Worm (Caenorhabditis elegans): ENCODE measurements around the gene srz-97.

srz-97 gene

DNA sequence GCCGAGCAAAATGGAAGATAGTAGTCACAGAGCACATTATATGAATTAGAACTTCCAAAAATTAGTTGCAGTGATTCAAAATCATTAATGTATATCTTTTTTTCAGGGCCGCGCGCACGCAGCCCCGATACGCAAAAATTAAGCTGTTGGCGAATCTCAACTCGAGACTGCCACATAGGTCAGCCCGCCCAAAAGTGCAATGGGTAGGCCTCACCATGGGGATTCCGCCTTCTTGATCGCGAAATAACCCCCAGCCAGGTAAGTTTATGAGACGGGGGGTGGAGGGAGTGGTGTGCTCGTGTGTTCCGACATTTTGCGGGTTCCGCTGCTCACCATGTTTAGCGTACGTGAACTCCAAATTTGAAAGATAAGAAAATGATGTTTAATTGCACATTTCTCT is 5.0 kb downstream of the srz-97 start, which contains the start of gene F08H9.3:
TSS of gene F08H9.3 (minus strand) at position 252 of the 400 bp plus-strand sequence.
- TF ChIP-seq pqm-1 (tag; optimal IDR thresholded peaks at IDR 0.05) (peak; percentile 69), ama-1 (optimal IDR thresholded peaks at IDR 0.05) (peak; percentile 3), snpc-4 (tag; optimal IDR thresholded peaks at IDR 0.05) (peak; percentile 87), elt-2 (tag; optimal IDR thresholded peaks at IDR 0.05) (peak; percentile 69)

DNA sequence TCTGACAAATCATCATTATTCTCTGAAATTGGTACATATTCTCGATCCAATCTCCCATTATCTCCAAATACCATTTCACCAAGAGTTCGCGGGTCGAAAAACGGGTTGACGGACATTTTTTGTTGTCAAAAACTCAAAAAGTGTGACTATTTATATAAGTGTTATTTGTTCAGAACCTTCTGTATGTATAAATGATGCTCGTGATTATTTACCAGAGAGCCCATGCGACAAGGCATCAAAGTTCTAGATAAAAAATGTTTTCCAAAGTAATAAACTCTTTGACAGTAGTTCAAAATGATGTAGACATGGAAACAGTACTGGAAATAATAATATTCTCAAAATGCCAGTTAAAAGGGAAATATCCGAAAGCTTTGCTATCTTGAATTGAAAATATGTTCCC is 5.4 kb downstream of the srz-97 start:
- TF ChIP-seq pha-4 (tag; optimal IDR thresholded peaks at IDR 0.05) (peak; percentile 64), elt-3 (tag; optimal IDR thresholded peaks at IDR 0.05) (no peak), tbx-2 (tag; optimal IDR thresholded peaks at IDR 0.05) (no peak)

DNA sequence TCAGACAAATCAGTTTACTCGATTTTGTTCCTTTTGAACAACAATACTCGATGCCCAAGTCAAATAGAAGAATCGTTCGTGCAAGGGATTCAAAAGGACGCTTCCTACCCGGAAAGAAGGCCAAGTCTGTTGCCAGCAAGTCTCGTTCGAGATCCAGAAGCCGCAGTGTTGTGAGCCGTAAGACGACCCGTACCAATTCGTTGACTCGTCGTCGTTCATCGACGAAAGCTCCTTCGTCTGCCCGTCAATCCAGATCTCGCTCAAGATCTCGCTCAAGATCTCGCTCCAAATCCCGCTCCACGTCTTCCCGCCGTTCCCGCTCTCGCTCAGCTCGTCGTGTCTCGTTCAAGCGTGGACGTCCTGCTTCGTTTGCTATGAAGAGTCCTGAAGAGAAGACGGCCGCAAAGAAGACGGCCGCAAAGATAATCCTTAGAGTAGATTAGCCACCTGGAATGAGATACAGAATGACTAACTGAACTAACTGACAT is 7.4 kb downstream of the srz-97 start, which contains the start of gene F08H9.2:
TSS of gene F08H9.2 (plus strand) at position 51 of the 488 bp plus-strand sequence.
- TF ChIP-seq aly-2 (tag; optimal IDR thresholded peaks at IDR 0.05) (no peak), lin-15B (tag; optimal IDR thresholded peaks at IDR 0.05) (no peak), mdl-1 (tag; optimal IDR thresholded peaks at IDR 0.05) (no peak), zag-1 (tag; optimal IDR thresholded peaks at IDR 0.05) (no peak), nhr-76 (tag; optimal IDR thresholded peaks at IDR 0.05) (no peak), nhr-77 (tag; optimal IDR thresholded peaks at IDR 0.05) (no peak), nfya-1 (tag; optimal IDR thresholded peaks at IDR 0.05; ENCODE audit: insufficient read depth) (no peak), lsy-12 (tag; optimal IDR thresholded peaks at IDR 0.05) (no peak), ama-1 (optimal IDR thresholded peaks at IDR 0.05) (no peak), jun-1 (tag; optimal IDR thresholded peaks at IDR 0.05) (no peak), mml-1 (tag; optimal IDR thresholded peaks at IDR 0.05) (no peak), egl-5 (tag; optimal IDR thresholded peaks at IDR 0.05) (no peak), egl-27 (tag; optimal IDR thresholded peaks at IDR 0.05) (no peak), ceh-16 (tag; optimal IDR thresholded peaks at IDR 0.05) (no peak), lin-39 (tag; optimal IDR thresholded peaks at IDR 0.05) (no peak), elt-3 (tag; optimal IDR thresholded peaks at IDR 0.05) (no peak)

DNA sequence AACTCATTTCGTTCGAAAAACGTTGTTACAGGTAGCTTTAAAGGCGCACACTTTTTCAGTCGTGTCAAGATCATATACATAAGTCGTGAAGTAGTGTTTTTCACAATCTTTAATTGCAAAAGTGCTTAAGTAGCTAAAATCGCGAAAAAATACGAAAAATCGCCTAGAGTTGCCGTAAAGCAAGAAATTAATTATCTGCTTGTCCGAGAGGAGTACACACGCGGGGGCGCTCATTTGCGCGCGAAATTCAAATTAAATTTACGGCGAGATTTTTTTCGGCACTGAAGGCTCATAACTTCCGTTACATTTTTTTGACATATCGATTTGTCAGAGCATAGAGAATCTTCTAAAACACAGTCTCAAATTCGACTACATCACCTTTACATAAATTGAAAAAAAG is 7.9 kb downstream of the srz-97 start:
- no peak for TF ChIP-seq ceh-82 (tag; optimal IDR thresholded peaks at IDR 0.05)
- TF ChIP-seq aly-2 (tag; optimal IDR thresholded peaks at IDR 0.05): no peak
- TF ChIP-seq ceh-16 (tag; optimal IDR thresholded peaks at IDR 0.05): no peak
- TF ChIP-seq nhr-25 (tag; optimal IDR thresholded peaks at IDR 0.05): no peak
- TF ChIP-seq sea-2 (GFP tag; optimal IDR thresholded peaks at IDR 0.05): no peak
- no peak for TF ChIP-seq jun-1 (tag; optimal IDR thresholded peaks at IDR 0.05)
- no peak for TF ChIP-seq fos-1 (tag; optimal IDR thresholded peaks at IDR 0.05)
- TF ChIP-seq nhr-77 (tag; optimal IDR thresholded peaks at IDR 0.05): no peak
- TF ChIP-seq tbx-2 (tag; optimal IDR thresholded peaks at IDR 0.05): no peak
- no peak for TF ChIP-seq fkh-2 (tag; optimal IDR thresholded peaks at IDR 0.05)
- TF ChIP-seq elt-1 (tag; optimal IDR thresholded peaks at IDR 0.05): no peak
- no peak for TF ChIP-seq zag-1 (tag; optimal IDR thresholded peaks at IDR 0.05)

DNA sequence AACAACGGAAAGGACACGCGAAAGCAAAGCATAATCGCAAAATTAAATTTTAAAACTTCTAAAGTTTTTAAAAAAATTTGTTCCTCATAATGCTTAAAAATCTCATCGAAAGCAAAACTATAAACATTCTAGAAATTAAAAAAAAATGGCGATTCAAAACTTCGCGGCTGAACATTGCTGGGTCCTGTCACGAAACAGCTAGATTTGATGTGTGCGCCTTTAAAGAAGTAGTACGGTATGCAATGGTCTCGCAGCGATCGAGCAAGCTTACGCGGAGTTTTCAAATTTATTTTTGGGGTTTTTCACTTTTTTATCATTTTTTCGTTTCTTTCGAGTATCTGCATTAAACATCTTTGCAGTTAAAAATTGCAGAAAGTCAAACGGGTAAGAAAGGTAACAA is 11.0 kb downstream of the srz-97 start, which contains the start of gene coh-3:
TSS of gene coh-3 (plus strand) at position 353 of the 400 bp plus-strand sequence.
- TF ChIP-seq unc-39 (tag; optimal IDR thresholded peaks at IDR 0.05) (no peak), nhr-76 (tag; optimal IDR thresholded peaks at IDR 0.05) (no peak), nhr-11 (tag; optimal IDR thresholded peaks at IDR 0.05) (no peak), nhr-23 (tag; optimal IDR thresholded peaks at IDR 0.05) (no peak), fos-1 (tag; optimal IDR thresholded peaks at IDR 0.05) (no peak)

DNA sequence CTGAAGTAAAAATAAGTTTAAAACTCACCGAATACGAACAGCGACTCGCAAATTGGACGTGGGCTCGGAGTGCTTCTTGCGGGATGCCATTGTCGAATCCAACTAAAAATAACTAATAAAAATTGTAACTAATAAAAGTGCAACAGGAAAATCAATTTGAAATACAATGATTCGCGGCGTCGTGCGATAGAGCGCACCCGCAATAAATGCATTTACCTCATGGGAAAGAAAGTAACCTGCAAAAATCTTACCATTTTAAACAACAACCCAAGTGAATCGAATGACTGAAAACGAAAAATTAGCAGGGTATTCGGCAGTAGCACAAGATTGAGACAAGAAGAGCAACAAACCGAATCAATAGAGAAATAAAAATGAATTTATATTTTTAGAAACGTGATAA is 11.4 kb downstream of the srz-97 start, which contains the start of gene bmk-1:
TSS of gene bmk-1 (minus strand) at position 359 of the 400 bp plus-strand sequence.
- TF ChIP-seq nhr-28 (tag; optimal IDR thresholded peaks at IDR 0.05) (no peak), hmg-11 (tag; optimal IDR thresholded peaks at IDR 0.05) (no peak), egl-5 (tag; optimal IDR thresholded peaks at IDR 0.05) (no peak), ZK546.5 (tag; optimal IDR thresholded peaks at IDR 0.05) (no peak), snpc-4 (tag; optimal IDR thresholded peaks at IDR 0.05) (no peak), lin-39 (tag; optimal IDR thresholded peaks at IDR 0.05) (no peak), lsy-12 (tag; optimal IDR thresholded peaks at IDR 0.05) (no peak), nhr-43 (tag; optimal IDR thresholded peaks at IDR 0.05; ENCODE audit: poor library complexity, severe bottlenecking) (no peak), aly-2 (tag; optimal IDR thresholded peaks at IDR 0.05) (no peak), fkh-10 (GFP tag; optimal IDR thresholded peaks at IDR 0.05) (no peak), ztf-4 (tag; optimal IDR thresholded peaks at IDR 0.05) (no peak), daf-12 (tag; optimal IDR thresholded peaks at IDR 0.05) (no peak), sea-2 (GFP tag; optimal IDR thresholded peaks at IDR 0.05) (no peak), nfya-1 (tag; optimal IDR thresholded peaks at IDR 0.05; ENCODE audit: insufficient read depth) (no peak), ceh-28 (tag; optimal IDR thresholded peaks at IDR 0.05) (no peak)
